Fruit fly (Drosophila melanogaster) whole organism, embryonic: ENCODE data around the gene CG13365.

ENCODE experiments used
- Atf-2 ChIP-seq: fragments of 200-800 bp; sonication (Bioruptor generic); optimal IDR thresholded peaks from 2 replicates; lab custom pipeline; 2016; ENCODE audit warnings: missing biosample characterization, missing genetic modification characterization
- Awh ChIP-seq: fragments of 200-800 bp; sonication (Bioruptor generic); IDR thresholded peaks from 2 replicates; pipeline ENCODE4, ENCODE4 v1.3.6; 2022; ENCODE audit warnings: missing biosample characterization, missing genetic modification characterization
- C15 ChIP-seq: fragments of 200-800 bp; sonication (Bioruptor generic); IDR thresholded peaks from 3 replicates; pipeline ENCODE4 v1.3.6; 2022; ENCODE audit warnings: missing biosample characterization, missing genetic modification characterization
- CG10209 ChIP-seq: fragments of 200-800 bp; sonication (Bioruptor generic); optimal IDR thresholded peaks from 3 replicates; lab custom pipeline; 2017; ENCODE audit warnings: missing biosample characterization, mild to moderate bottlenecking, missing genetic modification characterization, missing genetic modification reagents
- CG11247 ChIP-seq: fragments of 200-800 bp; sonication (Bioruptor generic); IDR thresholded peaks from 2 replicates; pipeline ENCODE4 v1.3.6; 2022; ENCODE audit warnings: missing biosample characterization, missing genetic modification characterization
- CG11695 ChIP-seq: fragments of 200-800 bp; sonication (Bioruptor generic); IDR thresholded peaks from 3 replicates; pipeline ENCODE4 v1.3.6; 2022; ENCODE audit warnings: missing biosample characterization, missing genetic modification characterization
- CG1233 ChIP-seq: fragments of 200-800 bp; sonication (Bioruptor generic); optimal IDR thresholded peaks from 4 replicates; lab custom pipeline; 2018; ENCODE audit warnings: missing biosample characterization, mild to moderate bottlenecking, missing genetic modification characterization
- CG12659 ChIP-seq: fragments of 200-800 bp; sonication (Bioruptor generic); optimal IDR thresholded peaks from 3 replicates; lab custom pipeline; 2017; ENCODE audit warnings: mild to moderate bottlenecking, missing biosample characterization, missing genetic modification reagents, missing genetic modification characterization
- CG16863 ChIP-seq: fragments of 200-800 bp; sonication (Bioruptor generic); optimal IDR thresholded peaks from 3 replicates; lab custom pipeline; 2016; ENCODE audit warnings: missing biosample characterization, missing genetic modification characterization
- CG18764 ChIP-seq: fragments of 200-800 bp; sonication (Bioruptor generic); optimal IDR thresholded peaks from 3 replicates; lab custom pipeline; 2016; ENCODE audit warnings: missing biosample characterization, missing genetic modification characterization
- CG30403 ChIP-seq: fragments of 200-800 bp; sonication (Bioruptor generic); optimal IDR thresholded peaks from 3 replicates; lab custom pipeline; 2016; ENCODE audit warnings: missing biosample characterization, missing genetic modification characterization
- CG32772 ChIP-seq: fragments of 200-800 bp; sonication (Bioruptor generic); IDR thresholded peaks from 2 replicates; pipeline ENCODE4 v1.3.6; 2022; ENCODE audit warnings: missing biosample characterization, missing genetic modification characterization
- CG33213 ChIP-seq: fragments of 200-800 bp; sonication (Bioruptor generic); optimal IDR thresholded peaks from 3 replicates; lab custom pipeline; 2016; ENCODE audit warnings: missing biosample characterization, missing genetic modification characterization
- CG34422 ChIP-seq: fragments of 200-800 bp; sonication (Bioruptor generic); IDR thresholded peaks from 3 replicates; pipeline ENCODE4 v1.3.6; 2022; ENCODE audit warnings: missing biosample characterization, missing genetic modification characterization
- CG3726 ChIP-seq: fragments of 200-800 bp; sonication (Bioruptor generic); IDR thresholded peaks from 3 replicates; pipeline ENCODE4, ENCODE4 v1.3.6; 2022; ENCODE audit warnings: missing biosample characterization, missing genetic modification characterization
- CG3838 ChIP-seq: fragments of 200-800 bp; sonication (Bioruptor generic); optimal IDR thresholded peaks from 3 replicates; lab custom pipeline; 2016; ENCODE audit warnings: missing biosample characterization, missing genetic modification characterization
- CG42726 ChIP-seq: fragments of 200-800 bp; sonication (Bioruptor generic); IDR thresholded peaks from 2 replicates; pipeline ENCODE4 v1.3.6; 2022; ENCODE audit warnings: missing biosample characterization, missing genetic modification characterization; ENCODE audit not compliant: partially characterized antibody
- CG4424 ChIP-seq: fragments of 200-800 bp; sonication (Bioruptor generic); optimal IDR thresholded peaks from 3 replicates; lab custom pipeline; 2016; ENCODE audit warnings: missing biosample characterization, missing genetic modification characterization
- CG5953 ChIP-seq: fragments of 200-800 bp; sonication (Bioruptor generic); IDR thresholded peaks from 2 replicates; pipeline ENCODE4 v1.3.6; 2022; ENCODE audit warnings: missing biosample characterization, missing genetic modification characterization
- CG6254 ChIP-seq: fragments of 200-800 bp; sonication (Bioruptor generic); optimal IDR thresholded peaks from 3 replicates; lab custom pipeline; 2017; ENCODE audit warnings: mild to moderate bottlenecking, missing biosample characterization, missing genetic modification reagents, missing genetic modification characterization
- CG7357 ChIP-seq: fragments of 200-800 bp; sonication (Bioruptor generic); IDR thresholded peaks from 3 replicates; pipeline ENCODE4 v1.3.6; 2022; ENCODE audit warnings: missing biosample characterization, missing genetic modification characterization
- CG7372 ChIP-seq: fragments of 200-800 bp; sonication (Bioruptor generic); IDR thresholded peaks from 2 replicates; pipeline ENCODE4 v1.3.6; 2022; ENCODE audit warnings: missing biosample characterization, missing genetic modification characterization
- CG8359 ChIP-seq: fragments of 200-800 bp; sonication (Bioruptor generic); optimal IDR thresholded peaks from 2 replicates; lab custom pipeline; 2017; ENCODE audit warnings: missing biosample characterization, mild to moderate bottlenecking, missing genetic modification characterization, borderline replicate concordance
- CG8924 ChIP-seq: fragments of 200-800 bp; optimal IDR thresholded peaks from 3 replicates; lab custom pipeline; 2019; ENCODE audit warnings: missing biosample characterization, mild to moderate bottlenecking, missing genetic modification characterization, moderate library complexity
- CG9609 ChIP-seq: fragments of 200-800 bp; sonication (Bioruptor generic); optimal IDR thresholded peaks from 3 replicates; lab custom pipeline; 2016; ENCODE audit warnings: missing biosample characterization, missing genetic modification characterization
- CHES-1-like ChIP-seq: fragments of 200-800 bp; sonication (Bioruptor generic); optimal IDR thresholded peaks from 2 replicates; lab custom pipeline; 2016; ENCODE audit warnings: missing biosample characterization, missing genetic modification characterization
- Dp ChIP-seq: fragments of 200-800 bp; sonication (Bioruptor generic); optimal IDR thresholded peaks from 2 replicates; lab custom pipeline; 2018; ENCODE audit warnings: missing biosample characterization, mild to moderate bottlenecking, missing genetic modification characterization, moderate library complexity
- Fer1 ChIP-seq: fragments of 200-800 bp; sonication (Bioruptor generic); optimal IDR thresholded peaks from 2 replicates; lab custom pipeline; 2017; ENCODE audit warnings: missing biosample characterization, mild to moderate bottlenecking, missing genetic modification characterization
- HLH4C ChIP-seq: fragments of 200-800 bp; sonication (Bioruptor generic); IDR thresholded peaks from 3 replicates; pipeline ENCODE4 v1.3.6; 2022; ENCODE audit warnings: missing biosample characterization, missing genetic modification characterization; ENCODE audit not compliant: partially characterized antibody
- Hmx ChIP-seq: fragments of 200-800 bp; sonication (Bioruptor generic); optimal IDR thresholded peaks from 2 replicates; lab custom pipeline; 2016; ENCODE audit warnings: missing biosample characterization, missing genetic modification characterization
- Hr51 ChIP-seq, 2 experiments: fragments of 200-800 bp; sonication (Bioruptor generic); optimal IDR thresholded peaks; 2 replicates in 1 of 2; 3 replicates in 1 of 2; lab custom pipeline; 2016 to 2018; ENCODE audit warnings: missing biosample characterization in 2 of 2, missing genetic modification characterization in 2 of 2, mild to moderate bottlenecking in 1 of 2, moderate library complexity in 1 of 2
- MTF-1 ChIP-seq: fragments of 200-800 bp; sonication (Bioruptor generic); optimal IDR thresholded peaks from 2 replicates; lab custom pipeline; 2018; ENCODE audit warnings: missing biosample characterization, mild to moderate bottlenecking, missing genetic modification characterization, borderline replicate concordance
- NC2β ChIP-seq: fragments of 200-800 bp; sonication (Bioruptor generic); optimal IDR thresholded peaks from 2 replicates; lab custom pipeline; 2016; ENCODE audit warnings: missing biosample characterization, missing genetic modification characterization
- Oli ChIP-seq: fragments of 200-800 bp; sonication (Bioruptor generic); optimal IDR thresholded peaks from 2 replicates; lab custom pipeline; 2018; ENCODE audit warnings: missing biosample characterization, mild to moderate bottlenecking, missing genetic modification characterization, moderate library complexity
- Side ChIP-seq: fragments of 200-800 bp; sonication (Bioruptor generic); optimal IDR thresholded peaks from 2 replicates; lab custom pipeline; 2016; ENCODE audit warnings: missing biosample characterization, missing genetic modification characterization
- cg ChIP-seq: fragments of 200-800 bp; sonication (Bioruptor generic); optimal IDR thresholded peaks from 3 replicates; lab custom pipeline; 2019; ENCODE audit warnings: missing biosample characterization, mild to moderate bottlenecking, missing genetic modification characterization, moderate library complexity
- crc ChIP-seq: fragments of 200-800 bp; sonication (Bioruptor generic); optimal IDR thresholded peaks from 2 replicates; lab custom pipeline; 2016; ENCODE audit warnings: missing biosample characterization, missing genetic modification characterization
- gfzf ChIP-seq: fragments of 200-800 bp; sonication (Bioruptor generic); optimal IDR thresholded peaks from 2 replicates; lab custom pipeline; 2016; ENCODE audit warnings: missing biosample characterization, mild to moderate bottlenecking, missing genetic modification characterization, moderate library complexity
- gsb-n ChIP-seq: fragments of 200-800 bp; sonication (Bioruptor generic); optimal IDR thresholded peaks from 3 replicates; lab custom pipeline; 2018; ENCODE audit warnings: missing biosample characterization, mild to moderate bottlenecking, missing genetic modification characterization
- hbn ChIP-seq: fragments of 200-800 bp; sonication (Bioruptor generic); IDR thresholded peaks from 2 replicates; pipeline ENCODE4 v1.3.6; 2022; ENCODE audit warnings: missing biosample characterization, missing genetic modification characterization; ENCODE audit not compliant: partially characterized antibody
- insv ChIP-seq, 2 experiments: fragments of 200-800 bp; sonication (Bioruptor generic); optimal IDR thresholded peaks; 3 replicates each; lab custom pipeline; 2016 to 2018; ENCODE audit warnings: missing biosample characterization in 2 of 2, missing genetic modification characterization in 2 of 2
- lov ChIP-seq, 2 experiments: fragments of 200-800 bp in 1 of 2; fragments of >200 bp in 1 of 2; sonication (Bioruptor generic) in 1 of 2; IDR thresholded peaks in 1 of 2; optimal IDR thresholded peaks in 1 of 2; 2 replicates in 1 of 2; 3 replicates in 1 of 2; pipeline versions ENCODE4 v1.3.6 to Lab custom; 2017 to 2022; ENCODE audit warnings: missing biosample characterization in 1 of 2, missing genetic modification characterization in 1 of 2
- prd ChIP-seq, 3 experiments: fragments of >200 bp in 2 of 3; fragments of 200-800 bp in 1 of 3; sonication (Bioruptor generic) in 1 of 3; optimal IDR thresholded peaks in 2 of 3; IDR thresholded peaks in 1 of 3; 2 replicates in 2 of 3; 3 replicates in 1 of 3; pipeline versions ENCODE4 v1.3.6 to Lab custom; 2017 to 2022; ENCODE audit warnings: missing biosample characterization in 1 of 3, missing genetic modification characterization in 1 of 3
- so ChIP-seq: fragments of 200-800 bp; sonication (Bioruptor generic); IDR thresholded peaks from 3 replicates; pipeline ENCODE4 v1.3.6; 2022; ENCODE audit warnings: missing biosample characterization, missing genetic modification characterization
- tup ChIP-seq: fragments of 200-800 bp; sonication (Bioruptor generic); optimal IDR thresholded peaks from 2 replicates; lab custom pipeline; 2016; ENCODE audit warnings: missing biosample characterization, mild to moderate bottlenecking, missing genetic modification characterization, moderate library complexity
- unc-4 ChIP-seq: fragments of 200-800 bp; sonication (Bioruptor generic); IDR thresholded peaks from 2 replicates; pipeline ENCODE4 v1.3.6; 2022; ENCODE audit warnings: missing biosample characterization, missing genetic modification characterization; ENCODE audit not compliant: partially characterized antibody
- unpg ChIP-seq: fragments of 200-800 bp; sonication (Bioruptor generic); optimal IDR thresholded peaks from 3 replicates; lab custom pipeline; 2018; ENCODE audit warnings: missing biosample characterization, mild to moderate bottlenecking, missing genetic modification characterization, moderate library complexity
- vfl ChIP-seq: fragments of 200-800 bp; sonication (Bioruptor generic); optimal IDR thresholded peaks from 2 replicates; lab custom pipeline; 2016; ENCODE audit warnings: missing biosample characterization, missing genetic modification characterization
- zfh2 ChIP-seq: fragments of 200-800 bp; sonication (Bioruptor generic); optimal IDR thresholded peaks from 2 replicates; lab custom pipeline; 2016; ENCODE audit warnings: missing biosample characterization, missing genetic modification characterization

CG13365 gene

dm6 chrX:621132-621555 is at the start of gene CG13365, which contains the start of gene Vsp37A:
Gene CG13365, minus strand, starts transcription at chrX:621215.
Gene Vsp37A, plus strand, starts transcription at chrX:621530.
- TF ChIP-seq cg (GFP tag; lab: Kevin White, UChicago) (no peak), gfzf (peak; percentile 54), CG18764 (GFP tag; lab: Kevin White, UChicago) (peak; percentile 4), Awh (no peak; the same call in 1 of the 2 replicates), CG30403 (GFP tag; lab: Kevin White, UChicago) (peak; percentile 52), unpg (GFP tag; lab: Kevin White, UChicago) (no peak), CG9609 (GFP tag; lab: Kevin White, UChicago) (peak; percentile 22), vfl (GFP tag; lab: Kevin White, UChicago) (peak; percentile 31), MTF-1 (GFP tag; lab: Kevin White, UChicago) (no peak), CG34422 (GFP tag; lab: Robert Waterston, UW) (peak; percentile 52; the same call in 1 of the 3 replicates), Hmx (GFP tag; lab: Kevin White, UChicago) (no peak), CG8924 (peak; percentile 28), hbn (GFP tag; lab: Robert Waterston, UW) (no peak), CG1233 (GFP tag; lab: Kevin White, UChicago) (peak; percentile 50), Oli (no peak), CG6254 (no peak), CHES-1-like (GFP tag; lab: Kevin White, UChicago) (peak; percentile 64), CG5953 (no peak), Side (GFP tag; lab: Kevin White, UChicago) (peak; percentile 48), Atf-2 (GFP tag; lab: Kevin White, UChicago) (peak; percentile 47), CG42726 (GFP tag; lab: Robert Waterston, UW) (no peak), CG33213 (GFP tag; lab: Kevin White, UChicago) (peak; percentile 28), CG32772 (GFP tag; lab: Robert Waterston, UW) (peak; percentile 33; the same call in 1 of the 2 replicates), prd (optimal IDR thresholded peaks at IDR 0.05; lab: Kevin White, UChicago) (no peak), prd (GFP tag; IDR thresholded peaks at IDR 0.05; lab: Robert Waterston, UW) (peak; percentile 46; the same call in 2 of the 3 replicates), C15 (no peak), Hr51 (GFP tag; optimal IDR thresholded peaks at IDR 0.05; lab: Kevin White, UChicago) (peak; percentile 31 to 48), CG11695 (GFP tag; lab: Robert Waterston, UW) (0 out of 3 replicates have a peak, but pooled peaks have one; percentile 41), zfh2 (GFP tag; lab: Kevin White, UChicago) (peak; percentile 51), so (GFP tag; lab: Robert Waterston, UW) (no peak), lov (optimal IDR thresholded peaks at IDR 0.05; lab: Kevin White, UChicago) (no peak), lov (GFP tag; IDR thresholded peaks at IDR 0.05; lab: Robert Waterston, UW) (no peak), gsb-n (tag; lab: Kevin White, UChicago) (peak; percentile 18), CG4424 (GFP tag; lab: Kevin White, UChicago) (peak; percentile 42), CG8359 (GFP tag; lab: Kevin White, UChicago) (no peak), insv (GFP tag; optimal IDR thresholded peaks at IDR 0.05; lab: Kevin White, UChicago) (peak in 1 of 2 experiments; percentile 54), tup (GFP tag; lab: Kevin White, UChicago) (no peak), CG3838 (GFP tag; lab: Kevin White, UChicago) (no peak), Dp (GFP tag; lab: Kevin White, UChicago) (peak; percentile 34), CG11247 (0 out of 2 replicates have a peak, but pooled peaks have one; percentile 16), CG10209 (GFP tag; lab: Kevin White, UChicago) (peak; percentile 18), Fer1 (GFP tag; lab: Kevin White, UChicago) (peak; percentile 32), NC2β (GFP tag; lab: Kevin White, UChicago) (no peak), CG3726 (GFP tag; lab: Robert Waterston, UW) (no peak), unc-4 (GFP tag; lab: Robert Waterston, UW) (0 out of 2 replicates have a peak, but pooled peaks have one; percentile 23), CG7372 (GFP tag; lab: Robert Waterston, UW) (no peak), HLH4C (GFP tag; lab: Robert Waterston, UW) (no peak), CG7357 (GFP tag; lab: Robert Waterston, UW) (no peak), CG16863 (GFP tag; lab: Kevin White, UChicago) (peak; percentile 47), CG12659 (GFP tag; lab: Kevin White, UChicago) (peak; percentile 65), crc (no peak)
